Worm (Caenorhabditis elegans) whole organism, L4 larva: ENCODE data around the gene ddx-46.

Experiments used
- F10B5.3 ChIP-seq: sonication (generic microtip); optimal IDR thresholded peaks from 2 replicates; lab custom pipeline; 2016; ENCODE audit warnings: mild to moderate bottlenecking, missing genetic modification characterization, missing compliant biosample characterization
- F26F4.8 ChIP-seq: fragments of 200-800 bp; sonication (Bioruptor generic); conservative IDR thresholded peaks from 2 replicates; pipeline ENCODE4 v1.3.6; 2022; ENCODE audit warnings: missing genetic modification characterization, missing compliant biosample characterization
- Y105C5A.15 ChIP-seq: fragments of 200-800 bp; sonication (Bioruptor generic); IDR thresholded peaks from 2 replicates; pipeline ENCODE4 v1.3.6; 2022; ENCODE audit warnings: missing genetic modification characterization, missing compliant biosample characterization
- Y48G9A.11 ChIP-seq: fragments of 200-800 bp; sonication (Bioruptor generic); IDR thresholded peaks from 2 replicates; pipeline ENCODE4 v1.3.6; 2022; ENCODE audit warnings: missing genetic modification reagents, missing genetic modification characterization, missing compliant biosample characterization
- Y5F2A.4 ChIP-seq: fragments of 200-800 bp; sonication (Bioruptor generic); optimal IDR thresholded peaks from 2 replicates; lab custom pipeline; 2018; ENCODE audit warnings: mild to moderate bottlenecking, missing genetic modification characterization, missing compliant biosample characterization
- Y75B8A.6 ChIP-seq: fragments of 200-800 bp; sonication (Bioruptor generic); IDR thresholded peaks from 2 replicates; pipeline ENCODE4 v1.3.6; 2022; ENCODE audit warnings: missing genetic modification reagents, missing genetic modification characterization, missing compliant biosample characterization
- ZK337.2 ChIP-seq: fragments of 200-800 bp; sonication (Bioruptor generic); IDR thresholded peaks from 2 replicates; pipeline ENCODE4 v1.3.6; 2022; ENCODE audit warnings: missing genetic modification reagents, missing genetic modification characterization, missing compliant biosample characterization
- aha-1 ChIP-seq: fragments of 150-350 bp; peaks from one replicate; lab custom pipeline; 2014; ENCODE audit warnings: missing biosample characterization, missing genetic modification characterization
- attf-4 ChIP-seq: sonication (generic microtip); optimal IDR thresholded peaks from 3 replicates; lab custom pipeline; 2017; ENCODE audit warnings: missing biosample characterization, missing genetic modification characterization
- ceh-28 ChIP-seq: fragments of 150-350 bp; optimal IDR thresholded peaks from 2 replicates; lab custom pipeline; 2014; ENCODE audit warnings: missing biosample characterization, missing genetic modification reagents, missing genetic modification characterization
- ceh-62 ChIP-seq: sonication (generic microtip); optimal IDR thresholded peaks from 2 replicates; lab custom pipeline; 2017; ENCODE audit warnings: missing biosample characterization, missing genetic modification characterization
- ces-1 ChIP-seq: fragments of 150-350 bp; sonication (generic microtip); optimal IDR thresholded peaks from 4 replicates; lab custom pipeline; 2014; ENCODE audit warnings: missing biosample characterization, missing genetic modification reagents, missing genetic modification characterization
- cey-2 ChIP-seq: sonication (generic microtip); optimal IDR thresholded peaks from 3 replicates; lab custom pipeline; 2017; ENCODE audit warnings: missing genetic modification characterization, mild to moderate bottlenecking, missing compliant biosample characterization, antibody characterized with exemption, borderline replicate concordance; ENCODE audit not compliant: insufficient read depth
- daf-16 ChIP-seq, 3 experiments: sonication (generic microtip); optimal IDR thresholded peaks; 2 replicates each; lab custom pipeline; 2016 to 2017; ENCODE audit warnings: missing genetic modification characterization in 3 of 3, missing genetic modification reagents in 3 of 3, mild to moderate bottlenecking in 2 of 3, missing compliant biosample characterization in 2 of 3, missing biosample characterization in 1 of 3, moderate library complexity in 1 of 3
- daf-8 ChIP-seq: fragments of 200-800 bp; sonication (Bioruptor generic); IDR thresholded peaks from 2 replicates; pipeline ENCODE4 v1.3.6; 2022; ENCODE audit warnings: missing genetic modification characterization, missing compliant biosample characterization
- dmd-8 ChIP-seq: fragments of 200-800 bp; sonication (Bioruptor generic); IDR thresholded peaks from 2 replicates; pipeline ENCODE4 v1.3.6; 2022; ENCODE audit warnings: missing genetic modification characterization, missing compliant biosample characterization
- dpl-1 ChIP-seq: fragments of 150-350 bp; optimal IDR thresholded peaks from 2 replicates; lab custom pipeline; 2014; ENCODE audit warnings: missing biosample characterization, missing genetic modification reagents, missing genetic modification characterization
- dve-1 ChIP-seq: sonication (generic microtip); optimal IDR thresholded peaks from 2 replicates; lab custom pipeline; 2017; ENCODE audit warnings: antibody characterized with exemption, mild to moderate bottlenecking, missing genetic modification characterization, missing compliant biosample characterization; ENCODE audit not compliant: insufficient read depth
- fos-1 ChIP-seq: fragments of 150-350 bp; optimal IDR thresholded peaks from 2 replicates; lab custom pipeline; 2014; ENCODE audit warnings: missing biosample characterization, missing genetic modification characterization
- hif-1 ChIP-seq, 2 experiments: sonication (generic microtip); optimal IDR thresholded peaks; 2 replicates each; lab custom pipeline; 2016 to 2017; ENCODE audit warnings: missing compliant biosample characterization in 2 of 2, missing genetic modification characterization in 2 of 2, missing genetic modification reagents in 2 of 2, missing genotype in 2 of 2, mild to moderate bottlenecking in 1 of 2
- hlh-11 ChIP-seq: fragments of 200-800 bp; sonication (Bioruptor generic); optimal IDR thresholded peaks from 2 replicates; lab custom pipeline; 2018; ENCODE audit warnings: mild to moderate bottlenecking, missing genetic modification characterization, missing compliant biosample characterization
- hmg-1.1 ChIP-seq: fragments of 200-800 bp; sonication (Bioruptor generic); IDR thresholded peaks from 2 replicates; pipeline ENCODE4 v1.3.6; 2022; ENCODE audit warnings: missing genetic modification reagents, missing genetic modification characterization, missing compliant biosample characterization
- jun-1 ChIP-seq: fragments of 150-350 bp; optimal IDR thresholded peaks from 2 replicates; lab custom pipeline; 2014; ENCODE audit warnings: missing biosample characterization, missing genetic modification reagents, missing genetic modification characterization
- lin-1 ChIP-seq: fragments of 200-800 bp; sonication (Bioruptor generic); IDR thresholded peaks from 2 replicates; pipeline ENCODE4 v1.3.6; 2022; ENCODE audit warnings: missing genetic modification reagents, missing genetic modification characterization, missing compliant biosample characterization
- lin-13 ChIP-seq: fragments of 150-350 bp; optimal IDR thresholded peaks from 2 replicates; lab custom pipeline; 2014; ENCODE audit warnings: missing biosample characterization, missing genetic modification reagents, missing genetic modification characterization
- lin-39 ChIP-seq: fragments of 150-350 bp; optimal IDR thresholded peaks from 2 replicates; lab custom pipeline; 2014; ENCODE audit warnings: missing biosample characterization, missing genetic modification reagents, missing genetic modification characterization
- lir-3 ChIP-seq: sonication (generic microtip); optimal IDR thresholded peaks from 2 replicates; lab custom pipeline; 2016; ENCODE audit warnings: mild to moderate bottlenecking, missing genetic modification characterization, missing compliant biosample characterization
- lsy-2 ChIP-seq, 2 experiments: fragments of 150-350 bp in 1 of 2; sonication (generic microtip) in 1 of 2; optimal IDR thresholded peaks; 2 replicates each; lab custom pipeline; 2014 to 2017; ENCODE audit warnings: missing biosample characterization in 2 of 2, missing genetic modification characterization in 2 of 2
- madf-5 ChIP-seq, 2 experiments: fragments of 200-800 bp; sonication (Bioruptor generic); IDR thresholded peaks; 2 replicates each; pipeline ENCODE4 v1.3.6; 2022; ENCODE audit warnings: missing compliant biosample characterization in 2 of 2, missing genetic modification characterization in 2 of 2
- mxl-2 ChIP-seq: fragments of 200-800 bp; sonication (Bioruptor generic); conservative IDR thresholded peaks from 2 replicates; pipeline ENCODE4 v1.3.6; 2022; ENCODE audit warnings: missing genetic modification reagents, missing genetic modification characterization, missing compliant biosample characterization
- nhr-28 ChIP-seq: fragments of 150-350 bp; optimal IDR thresholded peaks from 2 replicates; lab custom pipeline; 2014; ENCODE audit warnings: missing biosample characterization, missing genetic modification characterization
- nhr-41 ChIP-seq: fragments of 200-800 bp; sonication (Bioruptor generic); IDR thresholded peaks from 2 replicates; pipeline ENCODE4 v1.3.6; 2022; ENCODE audit warnings: missing genetic modification reagents, missing genetic modification characterization, missing compliant biosample characterization
- nhr-42 ChIP-seq: fragments of 200-800 bp; sonication (Bioruptor generic); IDR thresholded peaks from 2 replicates; pipeline ENCODE4 v1.3.6; 2022; ENCODE audit warnings: missing genetic modification characterization, missing compliant biosample characterization
- nhr-48 ChIP-seq: sonication (generic microtip); optimal IDR thresholded peaks from 2 replicates; lab custom pipeline; 2016; ENCODE audit warnings: mild to moderate bottlenecking, missing genetic modification characterization, missing compliant biosample characterization
- nhr-6 ChIP-seq: fragments of 150-350 bp; optimal IDR thresholded peaks from 2 replicates; lab custom pipeline; 2014; ENCODE audit warnings: missing biosample characterization, missing genetic modification characterization
- nhr-76 ChIP-seq: fragments of 150-350 bp; optimal IDR thresholded peaks from 2 replicates; lab custom pipeline; 2014; ENCODE audit warnings: missing biosample characterization, missing genetic modification characterization
- php-3 ChIP-seq: fragments of 200-800 bp; sonication (Bioruptor generic); IDR thresholded peaks from 2 replicates; pipeline ENCODE4 v1.3.6; 2022; ENCODE audit warnings: missing genetic modification reagents, missing genetic modification characterization, missing compliant biosample characterization
- pqm-1 ChIP-seq: sonication (generic microtip); optimal IDR thresholded peaks from 2 replicates; lab custom pipeline; 2017; ENCODE audit warnings: missing biosample characterization, missing genetic modification characterization
- sdz-12 ChIP-seq: fragments of 200-800 bp; sonication (Bioruptor generic); optimal IDR thresholded peaks from 2 replicates; lab custom pipeline; 2018; ENCODE audit warnings: mild to moderate bottlenecking, missing genetic modification characterization, missing compliant biosample characterization
- skn-1 ChIP-seq: fragments of 150-350 bp; optimal IDR thresholded peaks from 2 replicates; lab custom pipeline; 2014; ENCODE audit warnings: missing biosample characterization, missing genetic modification characterization
- unc-130 ChIP-seq: sonication (generic microtip); optimal IDR thresholded peaks from 2 replicates; lab custom pipeline; 2016; ENCODE audit warnings: missing genetic modification reagents, missing genetic modification characterization, missing compliant biosample characterization
- unc-39 ChIP-seq: sonication (generic microtip); optimal IDR thresholded peaks from 2 replicates; lab custom pipeline; 2017; ENCODE audit warnings: missing biosample characterization, missing genetic modification characterization
- vab-7 ChIP-seq: fragments of 200-800 bp; sonication (Bioruptor generic); IDR thresholded peaks from 2 replicates; pipeline ENCODE4 v1.3.6; 2022; ENCODE audit warnings: missing genetic modification reagents, missing genetic modification characterization, missing compliant biosample characterization
- zip-11 ChIP-seq: fragments of 200-800 bp; sonication (Bioruptor generic); IDR thresholded peaks from 2 replicates; pipeline ENCODE4 v1.3.6; 2022; ENCODE audit warnings: missing genetic modification characterization, missing compliant biosample characterization
- ztf-11 ChIP-seq: fragments of 150-350 bp; optimal IDR thresholded peaks from 2 replicates; lab custom pipeline; 2014; ENCODE audit warnings: missing biosample characterization, missing genetic modification characterization
- ztf-7 ChIP-seq: fragments of 150-350 bp; optimal IDR thresholded peaks from 2 replicates; lab custom pipeline; 2014; ENCODE audit warnings: missing biosample characterization, missing genetic modification characterization

Gene ddx-46

ce11 chrIV:1284877-1285276 lies 24.6 kb downstream of the ddx-46 start:
- TF ChIP-seq dve-1 (peak; percentile 32), daf-16 (GFP tag; optimal IDR thresholded peaks at IDR 0.05; lab: Kevin White, UChicago) (no peak), daf-16 (tag; optimal IDR thresholded peaks at IDR 0.05; lab: Kevin White, UChicago) (peak; percentile 14), nhr-6 (peak; percentile 32), pqm-1 (peak; percentile 28), nhr-28 (tag; lab: Kevin White, UChicago) (peak; percentile 41), php-3 (GFP tag; lab: Robert Waterston, UW) (no peak), attf-4 (tag; lab: Kevin White, UChicago) (no peak)

- 0 out of 2 replicates have a peak, but pooled peaks have one; percentile 24 for TF ChIP-seq hmg-1.1 (GFP tag; lab: Robert Waterston, UW)
- TF ChIP-seq dmd-8 (GFP tag; lab: Robert Waterston, UW) = no peak
Observed at ce11 chrIV:1278945-1279344, 30.5 kb downstream of the ddx-46 start.

ce11 chrIV:1277067-1277466 lies 32.4 kb downstream of the ddx-46 start:
- TF ChIP-seq aha-1 (tag; lab: Kevin White, UChicago) (peak; percentile 85), fos-1 (no peak), lir-3 (tag; lab: Kevin White, UChicago) (no peak), attf-4 (tag; lab: Kevin White, UChicago) (no peak), lsy-2 (tag; optimal IDR thresholded peaks at IDR 0.05; lab: Kevin White, UChicago) (peak in 1 of 2 experiments; percentile 53), Y48G9A.11 (0 out of 2 replicates have a peak, but pooled peaks have one; percentile 32), unc-130 (GFP tag; lab: Kevin White, UChicago) (peak; percentile 59)

- no peak for TF ChIP-seq sdz-12 (GFP tag; lab: Kevin White, UChicago)
- no peak for TF ChIP-seq ZK337.2
- no peak for TF ChIP-seq Y5F2A.4 (GFP tag; lab: Kevin White, UChicago)
- TF ChIP-seq mxl-2 (GFP tag; lab: Robert Waterston, UW) = 0 out of 2 replicates have a peak, but pooled peaks have one; percentile 24
- no peak for TF ChIP-seq F10B5.3 (tag; lab: Kevin White, UChicago)
- peak; percentile 34 for TF ChIP-seq lin-13
- TF ChIP-seq ceh-28 (tag; lab: Kevin White, UChicago) = no peak
- TF ChIP-seq aha-1 (tag; lab: Kevin White, UChicago) = peak; percentile 40
- TF ChIP-seq Y48G9A.11 = 0 out of 2 replicates have a peak, but pooled peaks have one; percentile 48
- TF ChIP-seq lsy-2 (tag; optimal IDR thresholded peaks at IDR 0.05; lab: Kevin White, UChicago) = peak in 1 of 2 experiments; percentile 2
- no peak for TF ChIP-seq hif-1 (tag; optimal IDR thresholded peaks at IDR 0.05; lab: Kevin White, UChicago)
- no peak for TF ChIP-seq lin-39 (tag; lab: Kevin White, UChicago)
- TF ChIP-seq Y75B8A.6 = 0 out of 2 replicates have a peak, but pooled peaks have one; percentile 16
- no peak for TF ChIP-seq skn-1
- TF ChIP-seq unc-39 = no peak
- TF ChIP-seq ces-1 (GFP tag; lab: Kevin White, UChicago) = no peak
- TF ChIP-seq nhr-41 = no peak
- no peak for TF ChIP-seq nhr-42
- TF ChIP-seq vab-7 (GFP tag; lab: Robert Waterston, UW) = no peak
- no peak for TF ChIP-seq ztf-11
- no peak for TF ChIP-seq nhr-48 (tag; lab: Kevin White, UChicago)
- TF ChIP-seq madf-5 (GFP tag; IDR thresholded peaks at IDR 0.05; lab: Robert Waterston, UW) = no peak
- TF ChIP-seq ceh-62 (tag; lab: Kevin White, UChicago) = no peak
Observed at ce11 chrIV:1275910-1276309, 33.5 kb downstream of the ddx-46 start.

ce11 chrIV:1274583-1274982 lies 34.9 kb downstream of the ddx-46 start, which contains the start of gene C09E9.1:
C09E9.1 (plus strand) TSS chrIV:1274868.
- peak; percentile 75 for TF ChIP-seq hlh-11
- TF ChIP-seq jun-1 = no peak
- TF ChIP-seq cey-2 (tag; lab: Kevin White, UChicago) = no peak
- TF ChIP-seq F26F4.8 (GFP tag; lab: Robert Waterston, UW) = no peak
- peak; percentile 13 for TF ChIP-seq ztf-7 (tag; lab: Kevin White, UChicago)
- TF ChIP-seq lsy-2 (tag; optimal IDR thresholded peaks at IDR 0.05; lab: Kevin White, UChicago) = peak in 1 of 2 experiments; percentile 74
- no peak for TF ChIP-seq mxl-2 (GFP tag; lab: Robert Waterston, UW)
- no peak for TF ChIP-seq daf-8 (GFP tag; lab: Robert Waterston, UW)
- TF ChIP-seq fos-1 = no peak
- TF ChIP-seq dpl-1 (GFP tag; lab: Kevin White, UChicago) = peak; percentile 79
- TF ChIP-seq nhr-76 (tag; lab: Kevin White, UChicago) = no peak
- TF ChIP-seq vab-7 (GFP tag; lab: Robert Waterston, UW) = no peak
- no peak for TF ChIP-seq zip-11 (GFP tag; lab: Robert Waterston, UW)
- TF ChIP-seq lin-1 = no peak
- no peak for TF ChIP-seq lin-39 (tag; lab: Kevin White, UChicago)
- no peak for TF ChIP-seq Y105C5A.15 (GFP tag; lab: Robert Waterston, UW)
